ENCODE assay signal across 5 worm cellular contexts in the genomic region with DNA sequence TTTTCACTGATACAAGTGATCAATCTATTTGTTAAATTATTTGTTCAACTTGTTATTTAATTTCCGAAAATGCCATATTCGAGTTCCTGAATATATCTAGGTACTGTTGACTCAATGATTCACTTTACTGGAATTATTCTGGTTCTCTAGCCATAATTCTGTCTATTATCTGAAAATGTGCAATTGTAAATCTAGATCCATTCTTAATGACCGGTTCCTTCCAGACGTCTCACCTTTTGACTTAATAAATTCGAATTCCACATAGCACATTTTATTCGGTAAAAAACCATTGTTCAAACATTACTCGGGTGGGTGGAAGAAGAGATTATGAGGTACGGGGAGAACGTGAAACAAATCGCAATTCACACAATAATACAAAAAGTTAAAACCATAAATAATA.
TF ChIP-seq lines count a peak whose summit lies in the region.

No protein-coding gene starts in this region.

TF ChIP-seq in whole organism, L1 larva, 84 proteins besides CTCF, POLR2A, EP300 and RAD21:
- TF ChIP-seq aly-2 (tag; optimal IDR thresholded peaks at IDR 0.05; lab: Kevin White, UChicago) (peak; percentile 61), lin-39 (tag; optimal IDR thresholded peaks at IDR 0.05; lab: Kevin White, UChicago) (no peak)

TF ChIP-seq in whole organism, L2 larva, 48 proteins besides CTCF, POLR2A, EP300 and RAD21:
- TF ChIP-seq crh-2 (tag; optimal IDR thresholded peaks at IDR 0.05; lab: Kevin White, UChicago) (peak; percentile 27), mbf-1 (tag; optimal IDR thresholded peaks at IDR 0.05; lab: Kevin White, UChicago) (no peak), ztf-4 (tag; optimal IDR thresholded peaks at IDR 0.05; lab: Kevin White, UChicago) (no peak)

TF ChIP-seq in whole organism, L3 larva, 47 proteins besides CTCF, POLR2A, EP300 and RAD21:
- TF ChIP-seq jun-1 (tag; optimal IDR thresholded peaks at IDR 0.05; lab: Kevin White, UChicago) (no peak), lsy-12 (tag; optimal IDR thresholded peaks at IDR 0.05; lab: Kevin White, UChicago) (peak; percentile 12), ama-1 (optimal IDR thresholded peaks at IDR 0.05; lab: Kevin White, UChicago) (no peak), skn-1 (tag; optimal IDR thresholded peaks at IDR 0.05; lab: Kevin White, UChicago) (no peak), nhr-23 (tag; optimal IDR thresholded peaks at IDR 0.05; lab: Kevin White, UChicago) (no peak), nhr-11 (tag; optimal IDR thresholded peaks at IDR 0.05; lab: Kevin White, UChicago) (no peak), nhr-43 (tag; optimal IDR thresholded peaks at IDR 0.05; lab: Kevin White, UChicago; ENCODE audit: poor library complexity, severe bottlenecking) (no peak), pqm-1 (tag; optimal IDR thresholded peaks at IDR 0.05; lab: Kevin White, UChicago) (no peak), mdl-1 (tag; optimal IDR thresholded peaks at IDR 0.05; lab: Kevin White, UChicago) (no peak), elt-2 (tag; optimal IDR thresholded peaks at IDR 0.05; lab: Kevin White, UChicago) (peak; percentile 2), nhr-237 (tag; optimal IDR thresholded peaks at IDR 0.05; lab: Kevin White, UChicago) (no peak), daf-12 (tag; optimal IDR thresholded peaks at IDR 0.05; lab: Kevin White, UChicago) (no peak), lin-39 (tag; optimal IDR thresholded peaks at IDR 0.05; lab: Kevin White, UChicago) (no peak), pha-4 (tag; optimal IDR thresholded peaks at IDR 0.05; lab: Kevin White, UChicago) (no peak)

TF ChIP-seq in whole organism, L4 larva, 104 proteins besides CTCF, POLR2A, EP300 and RAD21:
- TF ChIP-seq nhr-102 (tag; optimal IDR thresholded peaks at IDR 0.05; lab: Kevin White, UChicago) (no peak), T26A8.4 (GFP tag; IDR thresholded peaks at IDR 0.05; lab: Robert Waterston, UW) (0 out of 2 replicates have a peak, but pooled peaks have one; percentile 9), aha-1 (tag; lab: Kevin White, UChicago) (peak; percentile 55), F44E2.7 (GFP tag; IDR thresholded peaks at IDR 0.05; lab: Robert Waterston, UW) (no peak), cey-2 (tag; optimal IDR thresholded peaks at IDR 0.05; lab: Kevin White, UChicago; ENCODE audit: borderline replicate concordance, insufficient read depth) (no peak), daf-16 (GFP tag; optimal IDR thresholded peaks at IDR 0.05; lab: Kevin White, UChicago) (no peak), daf-16 (tag; optimal IDR thresholded peaks at IDR 0.05; lab: Kevin White, UChicago) (no peak), lim-7 (GFP tag; IDR thresholded peaks at IDR 0.05; lab: Robert Waterston, UW) (no peak), gei-8 (GFP tag; optimal IDR thresholded peaks at IDR 0.05; lab: Kevin White, UChicago) (peak; percentile 7), arid-1 (GFP tag; conservative IDR thresholded peaks at IDR 0.05; lab: Robert Waterston, UW) (no peak), ama-1 (optimal IDR thresholded peaks at IDR 0.05; lab: Kevin White, UChicago) (peak; percentile 40), saeg-2 (GFP tag; IDR thresholded peaks at IDR 0.05; lab: Robert Waterston, UW) (no peak), pha-4 (GFP tag; IDR thresholded peaks at IDR 0.05; lab: Robert Waterston, UW) (no peak; the same call in 1 of the 2 replicates), pha-4 (tag; optimal IDR thresholded peaks at IDR 0.05; lab: Kevin White, UChicago) (no peak), dmd-8 (GFP tag; IDR thresholded peaks at IDR 0.05; lab: Robert Waterston, UW) (no peak), lin-29 (GFP tag; IDR thresholded peaks at IDR 0.05; lab: Robert Waterston, UW) (no peak), nhr-42 (GFP tag; IDR thresholded peaks at IDR 0.05; lab: Robert Waterston, UW) (no peak), mdl-1 (tag; optimal IDR thresholded peaks at IDR 0.05; lab: Kevin White, UChicago) (no peak), lin-38 (GFP tag; IDR thresholded peaks at IDR 0.05; lab: Robert Waterston, UW) (peak; percentile 36; the same call in 1 of the 2 replicates), dpl-1 (GFP tag; optimal IDR thresholded peaks at IDR 0.05; lab: Kevin White, UChicago) (no peak), lin-39 (tag; optimal IDR thresholded peaks at IDR 0.05; lab: Kevin White, UChicago) (no peak), zag-1 (tag; optimal IDR thresholded peaks at IDR 0.05; lab: Kevin White, UChicago) (no peak), hlh-30 (tag; optimal IDR thresholded peaks at IDR 0.05; lab: Kevin White, UChicago; ENCODE audit: insufficient read depth) (no peak), lir-3 (tag; optimal IDR thresholded peaks at IDR 0.05; lab: Kevin White, UChicago) (no peak), egl-27 (tag; optimal IDR thresholded peaks at IDR 0.05; lab: Kevin White, UChicago) (no peak), hmg-1.1 (GFP tag; IDR thresholded peaks at IDR 0.05; lab: Robert Waterston, UW) (no peak), nhr-237 (tag; optimal IDR thresholded peaks at IDR 0.05; lab: Kevin White, UChicago) (no peak), ztf-7 (tag; optimal IDR thresholded peaks at IDR 0.05; lab: Kevin White, UChicago) (no peak), lsy-2 (tag; optimal IDR thresholded peaks at IDR 0.05; lab: Kevin White, UChicago) (no peak), spr-1 (tag; optimal IDR thresholded peaks at IDR 0.05; lab: Kevin White, UChicago) (no peak), tag-97 (GFP tag; IDR thresholded peaks at IDR 0.05; lab: Robert Waterston, UW) (no peak), dmd-9 (GFP tag; IDR thresholded peaks at IDR 0.05; lab: Robert Waterston, UW) (no peak), zfp-3 (GFP tag; conservative IDR thresholded peaks at IDR 0.05; lab: Robert Waterston, UW) (0 out of 2 replicates have a peak, but pooled peaks have one; percentile 19), duxl-1 (tag; optimal IDR thresholded peaks at IDR 0.05; lab: Kevin White, UChicago; ENCODE audit: poor library complexity) (no peak), attf-4 (tag; optimal IDR thresholded peaks at IDR 0.05; lab: Kevin White, UChicago) (no peak)

TF ChIP-seq in whole organism, young adult, 124 proteins besides CTCF, POLR2A, EP300 and RAD21:
- TF ChIP-seq madf-3 (GFP tag; IDR thresholded peaks at IDR 0.05; lab: Robert Waterston, UW) (peak; percentile 52; the same call in 1 of the 2 replicates), lsy-27 (tag; optimal IDR thresholded peaks at IDR 0.05; lab: Kevin White, UChicago; ENCODE audit: borderline replicate concordance, insufficient read depth) (no peak), B0035.1 (tag; optimal IDR thresholded peaks at IDR 0.05; lab: Kevin White, UChicago) (no peak), nfyb-1 (GFP tag; IDR thresholded peaks at IDR 0.05; lab: Robert Waterston, UW) (peak; percentile 37; the same call in 1 of the 2 replicates), cebp-1 (GFP tag; IDR thresholded peaks at IDR 0.05; lab: Robert Waterston, UW) (no peak), cebp-1 (tag; optimal IDR thresholded peaks at IDR 0.05; lab: Kevin White, UChicago) (peak; percentile 26), lin-26 (GFP tag; IDR thresholded peaks at IDR 0.05; lab: Robert Waterston, UW) (no peak), hrde-1 (tag; optimal IDR thresholded peaks at IDR 0.05; lab: Kevin White, UChicago; ENCODE audit: borderline replicate concordance) (peak; percentile 57), lag-1 (GFP tag; IDR thresholded peaks at IDR 0.05; lab: Robert Waterston, UW) (no peak), ztf-6 (GFP tag; IDR thresholded peaks at IDR 0.05; lab: Robert Waterston, UW) (no peak), ceh-91 (GFP tag; IDR thresholded peaks at IDR 0.05; lab: Robert Waterston, UW) (0 out of 2 replicates have a peak, but pooled peaks have one; percentile 9), him-1 (tag; optimal IDR thresholded peaks at IDR 0.05; lab: Kevin White, UChicago) (peak; percentile 43), dox-1 (GFP tag; IDR thresholded peaks at IDR 0.05; lab: Robert Waterston, UW) (no peak), ceh-58 (GFP tag; IDR thresholded peaks at IDR 0.05; lab: Robert Waterston, UW) (no peak), madf-6 (GFP tag; IDR thresholded peaks at IDR 0.05; lab: Robert Waterston, UW) (peak; percentile 41; the same call in 1 of the 2 replicates), ceh-100 (GFP tag; IDR thresholded peaks at IDR 0.05; lab: Robert Waterston, UW) (peak; percentile 10; the same call in 1 of the 2 replicates), efl-1 (GFP tag; optimal IDR thresholded peaks at IDR 0.05; lab: Kevin White, UChicago) (no peak), mxl-1 (tag; optimal IDR thresholded peaks at IDR 0.05; lab: Kevin White, UChicago) (no peak), egrh-3 (GFP tag; IDR thresholded peaks at IDR 0.05; lab: Robert Waterston, UW) (no peak), tbp1 (GFP tag; optimal IDR thresholded peaks at IDR 0.05; lab: Kevin White, UChicago) (peak; percentile 10), fkh-3 (tag; optimal IDR thresholded peaks at IDR 0.05; lab: Kevin White, UChicago) (no peak), lir-1 (GFP tag; conservative IDR thresholded peaks at IDR 0.05; lab: Robert Waterston, UW) (no peak), let-526 (GFP tag; IDR thresholded peaks at IDR 0.05; lab: Robert Waterston, UW) (no peak), ama-1 (optimal IDR thresholded peaks at IDR 0.05; lab: Kevin White, UChicago) (no peak), ama-1 (GFP tag; optimal IDR thresholded peaks at IDR 0.05; lab: Kevin White, UChicago) (peak in 1 of 2 experiments; percentile 23), hsf-1 (GFP tag; IDR thresholded peaks at IDR 0.05; lab: Robert Waterston, UW) (no peak), B0336.3 (GFP tag; IDR thresholded peaks at IDR 0.05; lab: Robert Waterston, UW) (peak; percentile 70), pbrm-1 (GFP tag; IDR thresholded peaks at IDR 0.05; lab: Robert Waterston, UW) (0 out of 2 replicates have a peak, but pooled peaks have one; percentile 26), lin-35 (GFP tag; optimal IDR thresholded peaks at IDR 0.05; lab: Kevin White, UChicago) (no peak), somi-1 (GFP tag; optimal IDR thresholded peaks at IDR 0.05; lab: Kevin White, UChicago) (no peak), lsl-1 (GFP tag; optimal IDR thresholded peaks at IDR 0.05; lab: Kevin White, UChicago) (no peak), ceh-27 (GFP tag; optimal IDR thresholded peaks at IDR 0.05; lab: Kevin White, UChicago) (no peak), hmg-1.2 (GFP tag; IDR thresholded peaks at IDR 0.05; lab: Robert Waterston, UW) (peak; percentile 9; the same call in 1 of the 2 replicates), F22D6.2 (tag; optimal IDR thresholded peaks at IDR 0.05; lab: Kevin White, UChicago) (no peak), tlf-1 (GFP tag; optimal IDR thresholded peaks at IDR 0.05; lab: Kevin White, UChicago) (peak; percentile 36), hmg-20 (GFP tag; IDR thresholded peaks at IDR 0.05; lab: Robert Waterston, UW) (no peak), lin-54 (GFP tag; optimal IDR thresholded peaks at IDR 0.05; lab: Kevin White, UChicago) (peak; percentile 5)
